Worm (Caenorhabditis elegans) whole organism, L4 larva: Measurements from ENCODE around the gene srj-32.

Experiments used
- F44E2.7 ChIP-seq: fragments of 200-800 bp; sonication (Bioruptor generic); IDR thresholded peaks from 2 replicates; pipeline ENCODE4 v2.1.2; 2022; ENCODE audit warnings: missing genetic modification characterization, missing compliant biosample characterization
- aly-2 ChIP-seq: sonication (generic microtip); optimal IDR thresholded peaks from 2 replicates; lab custom pipeline; 2018; ENCODE audit warnings: missing biosample characterization, missing genetic modification characterization
- ceh-82 ChIP-seq: sonication (generic microtip); optimal IDR thresholded peaks from 2 replicates; lab custom pipeline; 2017; ENCODE audit warnings: missing biosample characterization, missing genetic modification characterization
- hif-1 ChIP-seq, 2 experiments: sonication (generic microtip); optimal IDR thresholded peaks; 2 replicates each; lab custom pipeline; 2016 to 2017; ENCODE audit warnings: missing compliant biosample characterization in 2 of 2, missing genetic modification characterization in 2 of 2, missing genetic modification reagents in 2 of 2, missing genotype in 2 of 2, mild to moderate bottlenecking in 1 of 2
- hmg-1.1 ChIP-seq: fragments of 200-800 bp; sonication (Bioruptor generic); IDR thresholded peaks from 2 replicates; pipeline ENCODE4 v1.3.6; 2022; ENCODE audit warnings: missing genetic modification reagents, missing genetic modification characterization, missing compliant biosample characterization
- lsy-2 ChIP-seq, 2 experiments: fragments of 150-350 bp in 1 of 2; sonication (generic microtip) in 1 of 2; optimal IDR thresholded peaks; 2 replicates each; lab custom pipeline; 2014 to 2017; ENCODE audit warnings: missing biosample characterization in 2 of 2, missing genetic modification characterization in 2 of 2
- madf-5 ChIP-seq, 2 experiments: fragments of 200-800 bp; sonication (Bioruptor generic); IDR thresholded peaks; 2 replicates each; pipeline ENCODE4 v1.3.6; 2022; ENCODE audit warnings: missing compliant biosample characterization in 2 of 2, missing genetic modification characterization in 2 of 2
- mes-2 ChIP-seq: sonication (generic microtip); optimal IDR thresholded peaks from 2 replicates; lab custom pipeline; 2016; ENCODE audit warnings: missing genotype, mild to moderate bottlenecking, missing genetic modification characterization, missing compliant biosample characterization; ENCODE audit not compliant: poor library complexity, severe bottlenecking
- nhr-10 ChIP-seq: fragments of 150-350 bp; optimal IDR thresholded peaks from 2 replicates; lab custom pipeline; 2014; ENCODE audit warnings: missing biosample characterization, missing genetic modification characterization
- nhr-11 ChIP-seq: fragments of 150-350 bp; optimal IDR thresholded peaks from 2 replicates; lab custom pipeline; 2014; ENCODE audit warnings: missing biosample characterization, missing genetic modification characterization
- nhr-48 ChIP-seq: sonication (generic microtip); optimal IDR thresholded peaks from 2 replicates; lab custom pipeline; 2016; ENCODE audit warnings: mild to moderate bottlenecking, missing genetic modification characterization, missing compliant biosample characterization
- set-16 ChIP-seq: fragments of 200-800 bp; sonication (Bioruptor generic); IDR thresholded peaks from 2 replicates; pipeline ENCODE4 v1.3.6; 2022; ENCODE audit warnings: missing genetic modification reagents, missing genetic modification characterization, missing compliant biosample characterization
- skn-1 ChIP-seq: fragments of 150-350 bp; optimal IDR thresholded peaks from 2 replicates; lab custom pipeline; 2014; ENCODE audit warnings: missing biosample characterization, missing genetic modification characterization
- ztf-11 ChIP-seq: fragments of 150-350 bp; optimal IDR thresholded peaks from 2 replicates; lab custom pipeline; 2014; ENCODE audit warnings: missing biosample characterization, missing genetic modification characterization

ce11 chrV:7320909-7321308 lies 23.7 kb upstream of the srj-32 start, which contains the start of gene lmd-4:
- TF ChIP-seq lsy-2 (tag; optimal IDR thresholded peaks at IDR 0.05; lab: Kevin White, UChicago), result no peak
- TF ChIP-seq nhr-48 (tag; lab: Kevin White, UChicago), result no peak
- TF ChIP-seq skn-1 (tag; lab: Kevin White, UChicago), result no peak
- TF ChIP-seq set-16 (GFP tag; lab: Robert Waterston, UW), result no peak
- no peak for TF ChIP-seq hif-1 (tag; optimal IDR thresholded peaks at IDR 0.05; lab: Kevin White, UChicago)
- no peak for TF ChIP-seq ceh-82 (tag; lab: Kevin White, UChicago)
- no peak for TF ChIP-seq mes-2 (tag; lab: Kevin White, UChicago)
- no peak for TF ChIP-seq madf-5 (GFP tag; IDR thresholded peaks at IDR 0.05; lab: Robert Waterston, UW)
- no peak for TF ChIP-seq nhr-10
- no peak for TF ChIP-seq ztf-11 (tag; lab: Kevin White, UChicago)
- no peak for TF ChIP-seq F44E2.7 (GFP tag; lab: Robert Waterston, UW)
- TF ChIP-seq hmg-1.1, result no peak
- no peak for TF ChIP-seq nhr-11 (tag; lab: Kevin White, UChicago)
- no peak for TF ChIP-seq aly-2 (tag; lab: Kevin White, UChicago)
